Worm (Caenorhabditis elegans): Measurements from ENCODE around the gene C13A2.10.

C13A2.10 gene

ce11 chrV:7237133-7237532 lies 37.8 kb downstream of the C13A2.10 start, which contains the start of gene hyls-1 (continued):
- TF ChIP-seq bed-1 (GFP tag; IDR thresholded peaks at IDR 0.05): no peak
- no peak for TF ChIP-seq ama-1 (optimal IDR thresholded peaks at IDR 0.05)
- TF ChIP-seq ama-1 (GFP tag; optimal IDR thresholded peaks at IDR 0.05): no peak
- TF ChIP-seq ztf-6 (GFP tag; IDR thresholded peaks at IDR 0.05): no peak
- peak; percentile 70 for TF ChIP-seq hsf-1 (GFP tag; IDR thresholded peaks at IDR 0.05)
- no peak for TF ChIP-seq ztf-26 (tag; optimal IDR thresholded peaks at IDR 0.05)
- TF ChIP-seq pbrm-1 (GFP tag; IDR thresholded peaks at IDR 0.05): peak; percentile 84
- TF ChIP-seq ccch-3 (GFP tag; optimal IDR thresholded peaks at IDR 0.05): no peak
- peak; percentile 25; the same call in 1 of the 2 replicates for TF ChIP-seq hmg-20 (GFP tag; IDR thresholded peaks at IDR 0.05)
- peak; percentile 41 for TF ChIP-seq unc-130 (GFP tag; optimal IDR thresholded peaks at IDR 0.05)
- peak; percentile 87 for TF ChIP-seq attf-5 (GFP tag; optimal IDR thresholded peaks at IDR 0.05)
- peak; percentile 89; the same call in 1 of the 2 replicates for TF ChIP-seq madf-3 (GFP tag; IDR thresholded peaks at IDR 0.05)
- no peak; the same call in 1 of the 2 replicates for TF ChIP-seq lir-1 (GFP tag; conservative IDR thresholded peaks at IDR 0.05)
- no peak for TF ChIP-seq B0035.1 (tag; optimal IDR thresholded peaks at IDR 0.05)
- peak; percentile 54; the same call in 1 of the 2 replicates for TF ChIP-seq attf-3 (GFP tag; conservative IDR thresholded peaks at IDR 0.05)
- no peak for TF ChIP-seq zim-3 (tag; optimal IDR thresholded peaks at IDR 0.05)
- no peak for TF ChIP-seq somi-1 (GFP tag; optimal IDR thresholded peaks at IDR 0.05)
- no peak for TF ChIP-seq nhr-120 (GFP tag; IDR thresholded peaks at IDR 0.05)
- peak; percentile 63 for TF ChIP-seq ekl-4 (GFP tag; IDR thresholded peaks at IDR 0.05)
- peak; percentile 56 for TF ChIP-seq xnd-1 (tag; optimal IDR thresholded peaks at IDR 0.05)
- TF ChIP-seq nhr-80 (tag; optimal IDR thresholded peaks at IDR 0.05): peak; percentile 19
- peak; percentile 74 for TF ChIP-seq ceh-100 (GFP tag; IDR thresholded peaks at IDR 0.05)
- TF ChIP-seq gei-17 (GFP tag; optimal IDR thresholded peaks at IDR 0.05): no peak
- TF ChIP-seq lag-1 (GFP tag; IDR thresholded peaks at IDR 0.05): no peak
- TF ChIP-seq aptf-3 (GFP tag; IDR thresholded peaks at IDR 0.05): no peak
- TF ChIP-seq cebp-2 (GFP tag; IDR thresholded peaks at IDR 0.05): no peak
- peak; percentile 72 for TF ChIP-seq lin-40 (tag; optimal IDR thresholded peaks at IDR 0.05)
- peak; percentile 63 for TF ChIP-seq tlf-1 (GFP tag; optimal IDR thresholded peaks at IDR 0.05)
- no peak for TF ChIP-seq F37B4.10 (GFP tag; IDR thresholded peaks at IDR 0.05)
- no peak for TF ChIP-seq Y53F4B.3 (GFP tag; IDR thresholded peaks at IDR 0.05)
- TF ChIP-seq snpc-3.4 (tag; optimal IDR thresholded peaks at IDR 0.05): peak; percentile 34
- TF ChIP-seq B0019.2 (GFP tag; conservative IDR thresholded peaks at IDR 0.05): 0 out of 2 replicates have a peak, but pooled peaks have one; percentile 12
- no peak for TF ChIP-seq T07F8.4 (tag; optimal IDR thresholded peaks at IDR 0.05)
- TF ChIP-seq F52B5.7 (tag; optimal IDR thresholded peaks at IDR 0.05): no peak
- no peak for TF ChIP-seq snpc-4 (GFP tag; optimal IDR thresholded peaks at IDR 0.05)
- TF ChIP-seq snpc-4 (tag; optimal IDR thresholded peaks at IDR 0.05): peak in 3 of 4 experiments; percentile 45 to 60 (median 45)
- no peak for TF ChIP-seq cebp-1 (GFP tag; IDR thresholded peaks at IDR 0.05)
- TF ChIP-seq cebp-1 (tag; optimal IDR thresholded peaks at IDR 0.05): peak; percentile 71
- TF ChIP-seq madf-8 (GFP tag; conservative IDR thresholded peaks at IDR 0.05): peak; percentile 64
- peak; percentile 55; the same call in 1 of the 2 replicates for TF ChIP-seq K11D2.4 (GFP tag; IDR thresholded peaks at IDR 0.05)
- no peak for TF ChIP-seq unc-62 (GFP tag; optimal IDR thresholded peaks at IDR 0.05)
- TF ChIP-seq chd-7 (tag; optimal IDR thresholded peaks at IDR 0.05): no peak
- no peak for TF ChIP-seq nfya-1 (tag; optimal IDR thresholded peaks at IDR 0.05; ENCODE audit: borderline replicate concordance, insufficient read depth)
- peak; percentile 88 for TF ChIP-seq madf-6 (GFP tag; IDR thresholded peaks at IDR 0.05)
- TF ChIP-seq lin-54 (GFP tag; optimal IDR thresholded peaks at IDR 0.05): peak; percentile 97
- peak; percentile 83 for TF ChIP-seq D2030.7 (GFP tag; IDR thresholded peaks at IDR 0.05)
- TF ChIP-seq F57C9.4 (tag; optimal IDR thresholded peaks at IDR 0.05): no peak
- peak; percentile 71 for TF ChIP-seq rcor-1 (GFP tag; IDR thresholded peaks at IDR 0.05)
- TF ChIP-seq ZK185.1 (tag; optimal IDR thresholded peaks at IDR 0.05; ENCODE audit: poor library complexity, severe bottlenecking): peak; percentile 72
- peak; percentile 63 for TF ChIP-seq F33H1.4 (GFP tag; IDR thresholded peaks at IDR 0.05)

Data from whole organism, young adult.